Worm (Caenorhabditis elegans): ENCODE data around the gene K04D7.6.

ce11 chrIV:10236106-10236505, 30.0 kb upstream of the K04D7.6 start:
- TF ChIP-seq ztf-23 (GFP tag; IDR thresholded peaks at IDR 0.05) (no peak), flt-1 (GFP tag; IDR thresholded peaks at IDR 0.05) (no peak)

Measured in whole organism, midembryonic.